Worm (Caenorhabditis elegans) whole organism, L2 larva: Measurements from ENCODE around the gene sdz-27.
A peak's percentile ranks its signal among the peaks of the same experiment; 100 is the strongest.

Experiments used
- aly-2 ChIP-seq: fragments of 150-350 bp; optimal IDR thresholded peaks from 2 replicates; lab custom pipeline; 2014; ENCODE audit warnings: missing biosample characterization, missing genetic modification characterization
- elt-1 ChIP-seq: fragments of 150-350 bp; optimal IDR thresholded peaks from 2 replicates; lab custom pipeline; 2014; ENCODE audit warnings: missing biosample characterization, missing genetic modification characterization
- fos-1 ChIP-seq: fragments of 150-350 bp; optimal IDR thresholded peaks from 2 replicates; lab custom pipeline; 2014; ENCODE audit warnings: missing biosample characterization, missing genetic modification characterization
- nhr-23 ChIP-seq: fragments of 150-350 bp; optimal IDR thresholded peaks from 2 replicates; lab custom pipeline; 2014; ENCODE audit warnings: missing biosample characterization, missing genetic modification reagents, missing genetic modification characterization
- skn-1 ChIP-seq: sonication (generic microtip); optimal IDR thresholded peaks from 2 replicates; lab custom pipeline; 2017; ENCODE audit warnings: missing biosample characterization, missing genetic modification characterization
- unc-39 ChIP-seq: fragments of 150-350 bp; optimal IDR thresholded peaks from 2 replicates; lab custom pipeline; 2014; ENCODE audit warnings: missing biosample characterization, missing genetic modification characterization
- ztf-11 ChIP-seq: sonication (generic microtip); optimal IDR thresholded peaks from 2 replicates; lab custom pipeline; 2017; ENCODE audit warnings: missing biosample characterization, missing genetic modification characterization

ce11 chrIV:11211547-11211946, 24.7 kb downstream of the sdz-27 start:
- TF ChIP-seq aly-2 (tag; lab: Kevin White, UChicago) (no peak), nhr-23 (tag; lab: Kevin White, UChicago) (no peak), skn-1 (tag; lab: Kevin White, UChicago) (no peak), unc-39 (tag; lab: Kevin White, UChicago) (no peak), elt-1 (tag; lab: Kevin White, UChicago) (peak; percentile 89), fos-1 (tag; lab: Kevin White, UChicago) (peak; percentile 96), ztf-11 (tag; lab: Kevin White, UChicago) (no peak)
